Worm (Caenorhabditis elegans): ENCODE results near the gene C05E11.3.

Gene C05E11.3

ce11 chrX:4534112-4534511 lies 43.9 kb upstream of the C05E11.3 start:
- no peak for TF ChIP-seq fos-1 (tag; optimal IDR thresholded peaks at IDR 0.05)
- TF ChIP-seq jun-1 (tag; optimal IDR thresholded peaks at IDR 0.05) = no peak
- TF ChIP-seq dpl-1 (GFP tag; optimal IDR thresholded peaks at IDR 0.05) = no peak
- no peak for TF ChIP-seq efl-1 (optimal IDR thresholded peaks at IDR 0.05)
- peak in 1 of 2 experiments; percentile 67 for TF ChIP-seq efl-1 (GFP tag; optimal IDR thresholded peaks at IDR 0.05 in 1 of 2)
- TF ChIP-seq elt-2 (tag; optimal IDR thresholded peaks at IDR 0.05) = peak; percentile 34

ce11 chrX:4544543-4544942 lies 33.5 kb upstream of the C05E11.3 start, which contains the start of gene C07A12.2:
Gene C07A12.2 (plus strand): TSS chrX:4544843.
- TF ChIP-seq efl-3 (GFP tag; optimal IDR thresholded peaks at IDR 0.05) = no peak
- TF ChIP-seq efl-1 (optimal IDR thresholded peaks at IDR 0.05) = no peak
- TF ChIP-seq efl-1 (GFP tag; optimal IDR thresholded peaks at IDR 0.05 in 1 of 2) = no peak
- TF ChIP-seq unc-86 (tag; optimal IDR thresholded peaks at IDR 0.05) = no peak
- TF ChIP-seq hpl-2 (GFP tag; optimal IDR thresholded peaks at IDR 0.05) = no peak
- TF ChIP-seq snpc-4 (tag; optimal IDR thresholded peaks at IDR 0.05) = no peak
- TF ChIP-seq ceh-88 (GFP tag; IDR thresholded peaks at IDR 0.05) = no peak
- TF ChIP-seq lsy-2 (tag; optimal IDR thresholded peaks at IDR 0.05) = no peak
- no peak for TF ChIP-seq unc-62 (GFP tag; optimal IDR thresholded peaks at IDR 0.05)
- TF ChIP-seq lir-3 (tag; optimal IDR thresholded peaks at IDR 0.05; ENCODE audit: poor library complexity) = no peak
- no peak for TF ChIP-seq sptf-1 (tag; optimal IDR thresholded peaks at IDR 0.05)
- TF ChIP-seq ets-5 (GFP tag; IDR thresholded peaks at IDR 0.05) = no peak
- no peak for TF ChIP-seq zip-4 (GFP tag; optimal IDR thresholded peaks at IDR 0.05)
- TF ChIP-seq swsn-7 (tag; optimal IDR thresholded peaks at IDR 0.05) = no peak
- no peak for TF ChIP-seq F16B12.6 (tag; optimal IDR thresholded peaks at IDR 0.05)
- TF ChIP-seq jun-1 (tag; optimal IDR thresholded peaks at IDR 0.05) = no peak

ce11 chrX:4548929-4549328 lies 29.1 kb upstream of the C05E11.3 start:
- TF ChIP-seq unc-98 (GFP tag; IDR thresholded peaks at IDR 0.05) (no peak), ceh-88 (GFP tag; IDR thresholded peaks at IDR 0.05) (no peak)

- no peak for TF ChIP-seq nhr-237 (tag; optimal IDR thresholded peaks at IDR 0.05)
- TF ChIP-seq isw-1 (GFP tag; IDR thresholded peaks at IDR 0.05) = no peak
- peak; percentile 68 for TF ChIP-seq lin-14 (GFP tag; optimal IDR thresholded peaks at IDR 0.05)
- TF ChIP-seq C04F5.9 (tag; optimal IDR thresholded peaks at IDR 0.05) = no peak
- TF ChIP-seq snu-23 (GFP tag; optimal IDR thresholded peaks at IDR 0.05) = peak; percentile 17
- TF ChIP-seq efl-1 (optimal IDR thresholded peaks at IDR 0.05) = no peak
- TF ChIP-seq efl-1 (GFP tag; optimal IDR thresholded peaks at IDR 0.05 in 1 of 2) = peak in 1 of 2 experiments; percentile 88
- no peak for TF ChIP-seq pqm-1 (tag; optimal IDR thresholded peaks at IDR 0.05)
- TF ChIP-seq skn-1 (tag; optimal IDR thresholded peaks at IDR 0.05) = peak; percentile 7
- TF ChIP-seq mep-1 (tag; optimal IDR thresholded peaks at IDR 0.05) = peak; percentile 21
- TF ChIP-seq grh-1 (GFP tag; IDR thresholded peaks at IDR 0.05) = peak; percentile 67
- peak; percentile 15 for TF ChIP-seq xbp-1 (tag; optimal IDR thresholded peaks at IDR 0.05)
- peak; percentile 27 for TF ChIP-seq nhr-20 (tag; optimal IDR thresholded peaks at IDR 0.05)
- peak in 1 of 2 experiments; percentile 26 for TF ChIP-seq mdl-1 (tag; optimal IDR thresholded peaks at IDR 0.05)
- no peak for TF ChIP-seq tlp-1 (tag; optimal IDR thresholded peaks at IDR 0.05)
- TF ChIP-seq lin-35 (GFP tag; optimal IDR thresholded peaks at IDR 0.05) = peak in 1 of 2 experiments; percentile 23
- TF ChIP-seq nhr-85 (tag) = peak; percentile 85
- peak; percentile 23 for TF ChIP-seq nhr-71 (tag; optimal IDR thresholded peaks at IDR 0.05)
- no peak for TF ChIP-seq dpl-1 (GFP tag; optimal IDR thresholded peaks at IDR 0.05)
- TF ChIP-seq swsn-7 (tag; optimal IDR thresholded peaks at IDR 0.05) = no peak
- TF ChIP-seq blmp-1 (tag; optimal IDR thresholded peaks at IDR 0.05) = peak; percentile 41
- TF ChIP-seq elt-3 (tag; optimal IDR thresholded peaks at IDR 0.05) = peak in 1 of 6 experiments; percentile 28
- no peak for TF ChIP-seq mab-9 (GFP tag; IDR thresholded peaks at IDR 0.05)
These were observed 28.0 kb upstream of the C05E11.3 start, which contains the start of gene C07A12.18 for ce11 chrX:4549853-4550596. Gene C07A12.18 (minus strand): TSS chrX:4549903.

Measured in whole organism, L1 larva.